Worm (Caenorhabditis elegans) whole organism, L4/young adult: ENCODE data around the gene ftt-2.

Experiments used
- W03F9.2 ChIP-seq: fragments of 150-350 bp; optimal IDR thresholded peaks from 2 replicates; lab custom pipeline; 2014; ENCODE audit warnings: missing biosample characterization, missing genetic modification characterization
- him-1 ChIP-seq: sonication (generic microtip); optimal IDR thresholded peaks from 2 replicates; lab custom pipeline; 2016; ENCODE audit warnings: missing genotype, missing genetic modification reagents, missing genetic modification characterization, missing compliant biosample characterization

ce11 chrX:11591620-11592019 lies 13.6 kb downstream of the ftt-2 start, which contains the start of gene F52D10.2:
- no peak for TF ChIP-seq him-1 (tag; lab: Kevin White, UChicago)
- TF ChIP-seq W03F9.2 = no peak
